Worm (Caenorhabditis elegans): ENCODE measurements around the gene F44A6.3.

The F44A6.3 gene

DNA sequence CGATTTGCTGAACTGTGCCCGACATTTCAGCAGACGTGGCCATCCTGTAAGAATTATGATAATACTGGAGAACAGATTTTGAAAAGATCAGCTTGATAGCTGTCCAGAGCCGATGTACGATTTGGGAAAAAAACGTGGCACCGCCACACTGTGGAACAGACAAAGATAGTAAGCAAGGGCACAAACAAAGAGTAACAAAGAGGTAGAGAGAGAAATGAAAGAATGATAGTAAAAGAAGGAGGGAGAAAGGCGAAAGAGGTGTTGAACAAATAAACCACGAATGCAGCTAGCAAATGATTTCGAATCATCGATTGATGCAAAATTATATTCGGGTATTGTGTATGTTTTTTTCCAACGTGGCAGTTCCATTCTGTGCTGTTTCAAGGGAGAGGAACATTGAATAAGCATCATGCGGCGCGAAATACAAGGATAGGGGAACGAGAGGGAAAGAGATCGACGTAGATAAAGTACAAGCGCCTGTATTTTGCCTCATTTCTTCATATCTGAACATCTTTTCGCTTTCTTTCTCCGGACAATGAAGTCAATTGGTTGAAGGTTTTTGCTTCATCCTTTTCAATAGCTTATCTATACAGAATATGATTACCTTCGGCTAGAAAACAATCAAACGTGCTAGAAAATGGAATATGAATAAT, 15.7 kb downstream of the F44A6.3 start, which contains the start of gene C14H10.3 (continued):
- TF ChIP-seq dve-1 (tag; optimal IDR thresholded peaks at IDR 0.05; ENCODE audit: insufficient read depth) (peak; percentile 13), lin-1 (GFP tag; IDR thresholded peaks at IDR 0.05) (no peak), zip-11 (GFP tag; IDR thresholded peaks at IDR 0.05) (no peak), daf-8 (GFP tag; IDR thresholded peaks at IDR 0.05) (no peak), php-3 (GFP tag; IDR thresholded peaks at IDR 0.05) (no peak), saeg-2 (GFP tag; IDR thresholded peaks at IDR 0.05) (no peak), ctbp-1 (GFP tag; IDR thresholded peaks at IDR 0.05) (no peak), unc-62 (GFP tag; optimal IDR thresholded peaks at IDR 0.05 in 1 of 2) (peak in 1 of 2 experiments; percentile 28), unc-62 (tag; optimal IDR thresholded peaks at IDR 0.05) (no peak), zip-2 (tag; optimal IDR thresholded peaks at IDR 0.05) (no peak), vab-7 (GFP tag; IDR thresholded peaks at IDR 0.05) (no peak), nhr-41 (GFP tag; IDR thresholded peaks at IDR 0.05) (no peak), daf-16 (GFP tag; optimal IDR thresholded peaks at IDR 0.05) (no peak), daf-16 (tag; optimal IDR thresholded peaks at IDR 0.05) (peak; percentile 65), F49E8.2 (tag; optimal IDR thresholded peaks at IDR 0.05; ENCODE audit: borderline replicate concordance) (no peak), fkh-10 (GFP tag; optimal IDR thresholded peaks at IDR 0.05) (no peak), mep-1 (tag; optimal IDR thresholded peaks at IDR 0.05) (no peak), nhr-11 (tag; optimal IDR thresholded peaks at IDR 0.05) (no peak), hlh-30 (tag; optimal IDR thresholded peaks at IDR 0.05; ENCODE audit: insufficient read depth) (no peak), nhr-28 (tag; optimal IDR thresholded peaks at IDR 0.05) (peak; percentile 24), F26F4.8 (GFP tag; conservative IDR thresholded peaks at IDR 0.05) (no peak), fos-1 (tag; optimal IDR thresholded peaks at IDR 0.05) (no peak), nhr-111 (GFP tag; optimal IDR thresholded peaks at IDR 0.05) (no peak)

DNA sequence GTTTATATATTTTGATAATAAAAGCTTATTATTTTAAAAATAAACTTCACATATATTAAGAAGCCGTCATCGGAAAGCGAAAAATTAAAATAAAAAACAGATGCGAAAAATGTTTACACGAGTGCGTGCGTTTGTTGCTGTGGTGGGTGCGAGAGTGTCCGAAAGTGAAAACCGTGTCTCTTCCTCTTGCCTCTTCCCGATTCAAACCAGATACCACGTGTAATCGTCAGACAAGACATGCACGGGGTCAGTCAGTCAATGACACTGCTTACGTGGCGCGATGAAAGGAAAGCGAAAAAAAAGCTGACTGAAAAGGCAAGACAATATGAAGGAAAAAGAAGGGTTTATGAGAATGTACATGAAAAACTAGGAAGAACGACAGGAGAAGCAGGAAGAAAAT, 18.3 kb downstream of the F44A6.3 start:
- TF ChIP-seq tra-1 (GFP tag; IDR thresholded peaks at IDR 0.05) (0 out of 2 replicates have a peak, but pooled peaks have one; percentile 12), set-16 (GFP tag; IDR thresholded peaks at IDR 0.05) (no peak), egl-43 (GFP tag; IDR thresholded peaks at IDR 0.05) (no peak), R02D3.7 (tag; optimal IDR thresholded peaks at IDR 0.05) (no peak), nhr-25 (tag; optimal IDR thresholded peaks at IDR 0.05; ENCODE audit: borderline replicate concordance, insufficient read depth) (peak; percentile 20), ceh-44 (GFP tag; IDR thresholded peaks at IDR 0.05) (no peak), dve-1 (tag; optimal IDR thresholded peaks at IDR 0.05; ENCODE audit: insufficient read depth) (peak; percentile 18), unc-62 (GFP tag; optimal IDR thresholded peaks at IDR 0.05 in 1 of 2) (no peak), unc-62 (tag; optimal IDR thresholded peaks at IDR 0.05) (no peak), hlh-30 (tag; optimal IDR thresholded peaks at IDR 0.05; ENCODE audit: insufficient read depth) (peak; percentile 92), mdl-1 (tag; optimal IDR thresholded peaks at IDR 0.05) (peak in 1 of 2 experiments; percentile 67), nhr-48 (tag; optimal IDR thresholded peaks at IDR 0.05) (peak; percentile 28), nhr-28 (tag; optimal IDR thresholded peaks at IDR 0.05) (peak; percentile 29), ztf-7 (tag; optimal IDR thresholded peaks at IDR 0.05) (no peak), T20F7.1 (GFP tag; optimal IDR thresholded peaks at IDR 0.05) (no peak), lin-13 (GFP tag; optimal IDR thresholded peaks at IDR 0.05) (no peak), dmd-6 (GFP tag; IDR thresholded peaks at IDR 0.05) (peak; percentile 30; the same call in 1 of the 2 replicates), lin-39 (tag; optimal IDR thresholded peaks at IDR 0.05) (no peak), attf-4 (tag; optimal IDR thresholded peaks at IDR 0.05) (no peak), hlh-11 (tag; optimal IDR thresholded peaks at IDR 0.05) (peak; percentile 81), ceh-62 (tag; optimal IDR thresholded peaks at IDR 0.05) (no peak), mep-1 (tag; optimal IDR thresholded peaks at IDR 0.05) (peak; percentile 5), T26A8.4 (GFP tag; IDR thresholded peaks at IDR 0.05) (peak; percentile 48; the same call in 1 of the 2 replicates), dmd-9 (GFP tag; IDR thresholded peaks at IDR 0.05) (no peak), aha-1 (tag) (peak; percentile 64), ceh-82 (tag; optimal IDR thresholded peaks at IDR 0.05) (no peak), mxl-3 (GFP tag; optimal IDR thresholded peaks at IDR 0.05) (peak; percentile 90), pha-4 (GFP tag; IDR thresholded peaks at IDR 0.05) (no peak), pha-4 (tag; optimal IDR thresholded peaks at IDR 0.05) (no peak), daf-12 (tag; optimal IDR thresholded peaks at IDR 0.05) (no peak), ama-1 (optimal IDR thresholded peaks at IDR 0.05) (no peak), nhr-76 (tag; optimal IDR thresholded peaks at IDR 0.05) (no peak), F44E2.7 (GFP tag; IDR thresholded peaks at IDR 0.05) (no peak), zfp-2 (tag; optimal IDR thresholded peaks at IDR 0.05) (no peak)
